Fruit fly (Drosophila melanogaster) whole organism, embryonic: Measurements from ENCODE around the gene CG17032.
A peak's percentile ranks its signal among the peaks of the same experiment; 100 is the strongest.

Source experiments
- Abd-B ChIP-seq: fragments of 200-800 bp; sonication (Bioruptor generic); optimal IDR thresholded peaks from 2 replicates; lab custom pipeline; 2018; ENCODE audit warnings: missing biosample characterization, mild to moderate bottlenecking, missing genetic modification characterization, moderate library complexity
- Atf6 ChIP-seq: fragments of 200-800 bp; sonication (Bioruptor generic); IDR thresholded peaks from 2 replicates; pipeline ENCODE4 v1.3.6; 2022; ENCODE audit warnings: missing biosample characterization, missing genetic modification characterization
- Bdp1 ChIP-seq: fragments of 200-800 bp; sonication (Bioruptor generic); optimal IDR thresholded peaks from 3 replicates; lab custom pipeline; 2016; ENCODE audit warnings: missing biosample characterization, missing genetic modification characterization
- Blimp-1 ChIP-seq: fragments of 200-800 bp; sonication (Bioruptor generic); optimal IDR thresholded peaks from 3 replicates; lab custom pipeline; 2018; ENCODE audit warnings: missing biosample characterization, missing genetic modification characterization, mild to moderate bottlenecking, moderate library complexity, missing genetic modification reagents
- CG10959 ChIP-seq: fragments of 200-800 bp; sonication (Bioruptor generic); IDR thresholded peaks from 2 replicates; pipeline ENCODE4 v1.3.6; 2022; ENCODE audit warnings: missing biosample characterization, missing genetic modification characterization
- CG12659 ChIP-seq: fragments of 200-800 bp; sonication (Bioruptor generic); optimal IDR thresholded peaks from 3 replicates; lab custom pipeline; 2017; ENCODE audit warnings: mild to moderate bottlenecking, missing biosample characterization, missing genetic modification reagents, missing genetic modification characterization
- CG13424 ChIP-seq: fragments of 200-800 bp; sonication (Bioruptor generic); optimal IDR thresholded peaks from 2 replicates; lab custom pipeline; 2019; ENCODE audit warnings: missing biosample characterization, mild to moderate bottlenecking, missing genetic modification characterization, moderate library complexity
- CG14965 ChIP-seq: fragments of 200-800 bp; sonication (Bioruptor generic); optimal IDR thresholded peaks from 2 replicates; lab custom pipeline; 2016; ENCODE audit warnings: missing biosample characterization, missing genetic modification characterization, borderline replicate concordance
- CG1602 ChIP-seq: fragments of 200-800 bp; sonication (Bioruptor generic); optimal IDR thresholded peaks from 3 replicates; lab custom pipeline; 2016; ENCODE audit warnings: missing biosample characterization, missing genetic modification characterization
- CG1603 ChIP-seq: fragments of 200-800 bp; sonication (Bioruptor generic); optimal IDR thresholded peaks from 2 replicates; lab custom pipeline; 2019; ENCODE audit warnings: missing biosample characterization, mild to moderate bottlenecking, missing genetic modification characterization, moderate library complexity
- CG16815 ChIP-seq: fragments of 200-800 bp; sonication (Bioruptor generic); optimal IDR thresholded peaks from 3 replicates; lab custom pipeline; 2017; ENCODE audit warnings: missing biosample characterization, mild to moderate bottlenecking, missing genetic modification characterization
- CG17186 ChIP-seq: fragments of 200-800 bp; sonication (Bioruptor generic); optimal IDR thresholded peaks from 3 replicates; lab custom pipeline; 2017; ENCODE audit warnings: missing biosample characterization, missing genetic modification reagents, missing genetic modification characterization
- CG17359 ChIP-seq: fragments of 200-800 bp; sonication (Bioruptor generic); optimal IDR thresholded peaks from 3 replicates; lab custom pipeline; 2018; ENCODE audit warnings: missing biosample characterization, mild to moderate bottlenecking, missing genetic modification characterization, moderate library complexity
- CG18262 ChIP-seq: fragments of 200-800 bp; optimal IDR thresholded peaks from 3 replicates; lab custom pipeline; 2019; ENCODE audit warnings: missing biosample characterization, mild to moderate bottlenecking, missing genetic modification characterization, moderate library complexity
- CG18476 ChIP-seq: fragments of 200-800 bp; sonication (Bioruptor generic); optimal IDR thresholded peaks from 2 replicates; lab custom pipeline; 2016; ENCODE audit warnings: missing biosample characterization, mild to moderate bottlenecking, missing genetic modification characterization
- CG30403 ChIP-seq: fragments of 200-800 bp; sonication (Bioruptor generic); optimal IDR thresholded peaks from 3 replicates; lab custom pipeline; 2016; ENCODE audit warnings: missing biosample characterization, missing genetic modification characterization
- CG31388 ChIP-seq: fragments of 200-800 bp; sonication (Bioruptor generic); optimal IDR thresholded peaks from 2 replicates; lab custom pipeline; 2016; ENCODE audit warnings: missing biosample characterization, missing genetic modification characterization
- CG32532 ChIP-seq: fragments of 200-800 bp; sonication (Bioruptor generic); IDR thresholded peaks from 2 replicates; pipeline ENCODE4 v1.3.6; 2022; ENCODE audit warnings: missing biosample characterization, missing genetic modification characterization
- CG43689 ChIP-seq: fragments of 200-800 bp; sonication (Bioruptor generic); IDR thresholded peaks from 2 replicates; pipeline ENCODE4 v1.3.6; 2022; ENCODE audit warnings: missing biosample characterization, missing genetic modification characterization
- CG4404 ChIP-seq: fragments of 200-800 bp; sonication (Bioruptor generic); IDR thresholded peaks from 2 replicates; pipeline ENCODE4 v1.3.6; 2022; ENCODE audit warnings: missing biosample characterization, missing genetic modification characterization
- CG4707 ChIP-seq: fragments of 200-800 bp; sonication (Bioruptor generic); optimal IDR thresholded peaks from 2 replicates; lab custom pipeline; 2018; ENCODE audit warnings: missing biosample characterization, mild to moderate bottlenecking, missing genetic modification characterization, moderate library complexity
- CG4730 ChIP-seq: fragments of 200-800 bp; sonication (Bioruptor generic); IDR thresholded peaks from 2 replicates; pipeline ENCODE4 v1.3.6; 2022; ENCODE audit warnings: missing biosample characterization, missing genetic modification characterization
- CG6175 ChIP-seq: fragments of 200-800 bp; sonication (Bioruptor generic); IDR thresholded peaks from 3 replicates; pipeline ENCODE4 v1.3.6; 2022; ENCODE audit warnings: missing biosample characterization, missing genetic modification characterization
- CG7839 ChIP-seq: fragments of 200-800 bp; sonication (Bioruptor generic); optimal IDR thresholded peaks from 3 replicates; lab custom pipeline; 2018; ENCODE audit warnings: missing biosample characterization, mild to moderate bottlenecking, missing genetic modification characterization, moderate library complexity
- CG8924 ChIP-seq: fragments of 200-800 bp; optimal IDR thresholded peaks from 3 replicates; lab custom pipeline; 2019; ENCODE audit warnings: missing biosample characterization, mild to moderate bottlenecking, missing genetic modification characterization, moderate library complexity
- H15 ChIP-seq: fragments of 200-800 bp; sonication (Bioruptor generic); IDR thresholded peaks from 3 replicates; pipeline ENCODE4 v1.3.6; 2022; ENCODE audit warnings: missing biosample characterization, missing genetic modification characterization
- HLH4C ChIP-seq: fragments of 200-800 bp; sonication (Bioruptor generic); IDR thresholded peaks from 3 replicates; pipeline ENCODE4 v1.3.6; 2022; ENCODE audit warnings: missing biosample characterization, missing genetic modification characterization; ENCODE audit not compliant: partially characterized antibody
- Hr3 ChIP-seq: fragments of 200-800 bp; sonication (Bioruptor generic); optimal IDR thresholded peaks from 3 replicates; lab custom pipeline; 2016; ENCODE audit warnings: missing biosample characterization, missing genetic modification characterization
- Lim3 ChIP-seq: fragments of 200-800 bp; sonication (Bioruptor generic); IDR thresholded peaks from 2 replicates; pipeline ENCODE4 v1.3.6; 2022; ENCODE audit warnings: missing biosample characterization, missing genetic modification characterization
- Nf-YB ChIP-seq: fragments of 200-800 bp; sonication (Bioruptor generic); optimal IDR thresholded peaks from 3 replicates; lab custom pipeline; 2019; ENCODE audit warnings: missing biosample characterization, mild to moderate bottlenecking, missing genetic modification characterization, moderate library complexity
- Oli ChIP-seq: fragments of 200-800 bp; sonication (Bioruptor generic); optimal IDR thresholded peaks from 2 replicates; lab custom pipeline; 2018; ENCODE audit warnings: missing biosample characterization, mild to moderate bottlenecking, missing genetic modification characterization, moderate library complexity
- Rfx ChIP-seq: fragments of 200-800 bp; sonication (Bioruptor generic); IDR thresholded peaks from 2 replicates; pipeline ENCODE4 v1.3.6; 2022; ENCODE audit warnings: missing biosample characterization, missing genetic modification characterization
- Sin3A ChIP-seq: fragments of >200 bp; optimal IDR thresholded peaks from 2 replicates; lab custom pipeline; 2018
- Ssrp ChIP-seq: fragments of 200-800 bp; sonication (Bioruptor generic); optimal IDR thresholded peaks from 2 replicates; lab custom pipeline; 2018; ENCODE audit warnings: missing biosample characterization, mild to moderate bottlenecking, missing genetic modification characterization, moderate library complexity
- bab2 ChIP-seq: fragments of 200-800 bp; sonication (Bioruptor generic); optimal IDR thresholded peaks from 2 replicates; lab custom pipeline; 2016; ENCODE audit warnings: missing biosample characterization, missing genetic modification characterization
- bsh ChIP-seq, 2 experiments: fragments of 200-800 bp; sonication (Bioruptor generic); optimal IDR thresholded peaks; 2 replicates each; lab custom pipeline; 2017 to 2018; ENCODE audit warnings: mild to moderate bottlenecking in 2 of 2, missing biosample characterization in 2 of 2, missing genetic modification characterization in 2 of 2, moderate library complexity in 1 of 2
- caup ChIP-seq: fragments of 200-800 bp; sonication (Bioruptor generic); optimal IDR thresholded peaks from 3 replicates; lab custom pipeline; 2017; ENCODE audit warnings: missing biosample characterization, mild to moderate bottlenecking, missing genetic modification characterization, moderate library complexity; ENCODE audit not compliant: severe bottlenecking
- fd96Cb ChIP-seq: fragments of 200-800 bp; sonication (Bioruptor generic); optimal IDR thresholded peaks from 2 replicates; lab custom pipeline; 2018; ENCODE audit warnings: missing biosample characterization, mild to moderate bottlenecking, missing genetic modification characterization, moderate library complexity
- grau ChIP-seq: fragments of 200-800 bp; optimal IDR thresholded peaks from 3 replicates; lab custom pipeline; 2019; ENCODE audit warnings: missing biosample characterization, mild to moderate bottlenecking, missing genetic modification characterization, moderate library complexity
- ind ChIP-seq: fragments of 200-800 bp; sonication (Bioruptor generic); optimal IDR thresholded peaks from 3 replicates; lab custom pipeline; 2016; ENCODE audit warnings: missing biosample characterization, missing genetic modification characterization
- klu ChIP-seq: fragments of 200-800 bp; sonication (Bioruptor generic); IDR thresholded peaks from 2 replicates; pipeline ENCODE4 v1.3.6; 2022; ENCODE audit warnings: missing biosample characterization, missing genetic modification characterization
- mam ChIP-seq: fragments of 200-800 bp; sonication (Bioruptor generic); optimal IDR thresholded peaks from 3 replicates; lab custom pipeline; 2016; ENCODE audit warnings: missing biosample characterization, missing genetic modification characterization
- nau ChIP-seq: fragments of 200-800 bp; sonication (Bioruptor generic); optimal IDR thresholded peaks from 3 replicates; lab custom pipeline; 2017; ENCODE audit warnings: missing biosample characterization, mild to moderate bottlenecking, missing genetic modification characterization, missing genetic modification reagents
- onecut ChIP-seq: fragments of 200-800 bp; sonication (Bioruptor generic); IDR thresholded peaks from 2 replicates; pipeline ENCODE4 v1.3.6; 2022; ENCODE audit warnings: missing biosample characterization, missing genetic modification characterization
- row ChIP-seq: fragments of 200-800 bp; sonication (Bioruptor generic); IDR thresholded peaks from 3 replicates; pipeline ENCODE4 v1.3.6; 2022; ENCODE audit warnings: missing biosample characterization, missing genetic modification characterization
- sc ChIP-seq, 3 experiments: fragments of >200 bp in 2 of 3; fragments of 200-800 bp in 1 of 3; sonication (Bioruptor generic) in 1 of 3; optimal IDR thresholded peaks; 2 replicates in 2 of 3; 3 replicates in 1 of 3; lab custom pipeline; 2017; ENCODE audit warnings: mild to moderate bottlenecking in 1 of 3, missing biosample characterization in 1 of 3, missing genetic modification characterization in 1 of 3, missing genetic modification reagents in 1 of 3
- stc ChIP-seq: fragments of 200-800 bp; sonication (Bioruptor generic); IDR thresholded peaks from 2 replicates; pipeline ENCODE4 v1.3.6; 2022; ENCODE audit warnings: missing biosample characterization, missing genetic modification characterization
- tin ChIP-seq: fragments of 200-800 bp; sonication (Bioruptor generic); optimal IDR thresholded peaks from 3 replicates; lab custom pipeline; 2016; ENCODE audit warnings: missing biosample characterization, missing genetic modification characterization
- wor ChIP-seq: fragments of 200-800 bp; sonication (Bioruptor generic); IDR thresholded peaks from 2 replicates; pipeline ENCODE4 v1.3.6; 2022; ENCODE audit warnings: missing biosample characterization, missing genetic modification characterization
- zen2 ChIP-seq: fragments of 200-800 bp; sonication (Bioruptor generic); IDR thresholded peaks from 3 replicates; pipeline ENCODE4 v1.3.6; 2022; ENCODE audit warnings: missing biosample characterization, missing genetic modification characterization; ENCODE audit not compliant: partially characterized antibody

CG17032 gene

dm6 chr3L:15940823-15941222 lies 17.8 kb upstream of the CG17032 start (continued):
- TF ChIP-seq CG8924 (tag; lab: Kevin White, UChicago) = peak; percentile 64
- TF ChIP-seq sc (optimal IDR thresholded peaks at IDR 0.05; lab: Kevin White, UChicago) = no peak
- peak; percentile 65 for TF ChIP-seq sc (GFP tag; optimal IDR thresholded peaks at IDR 0.05; lab: Kevin White, UChicago)
- TF ChIP-seq onecut = peak; percentile 36; the same call in 1 of the 2 replicates
- 0 out of 2 replicates have a peak, but pooled peaks have one; percentile 15 for TF ChIP-seq klu (GFP tag; lab: Robert Waterston, UW)
- peak; percentile 36; the same call in 1 of the 2 replicates for TF ChIP-seq CG4730
- TF ChIP-seq Blimp-1 (GFP tag; lab: Kevin White, UChicago) = peak; percentile 83
- TF ChIP-seq CG43689 (GFP tag; lab: Robert Waterston, UW) = no peak
- peak; percentile 6 for TF ChIP-seq caup (GFP tag; lab: Kevin White, UChicago)
- no peak for TF ChIP-seq CG16815 (GFP tag; lab: Kevin White, UChicago)
- TF ChIP-seq CG4404 (GFP tag; lab: Robert Waterston, UW) = no peak
- peak; percentile 48 for TF ChIP-seq CG31388
- TF ChIP-seq Hr3 (GFP tag; lab: Kevin White, UChicago) = peak; percentile 63
- TF ChIP-seq row (GFP tag; lab: Robert Waterston, UW) = peak; percentile 68
- peak; percentile 30 for TF ChIP-seq CG1603 (tag; lab: Kevin White, UChicago)
- peak; percentile 24; the same call in 1 of the 2 replicates for TF ChIP-seq CG32532 (GFP tag; lab: Robert Waterston, UW)
- TF ChIP-seq CG10959 = peak; percentile 32; the same call in 1 of the 2 replicates
- TF ChIP-seq CG17359 (tag; lab: Kevin White, UChicago) = peak; percentile 90
- TF ChIP-seq ind (GFP tag; lab: Kevin White, UChicago) = peak; percentile 52
- peak; percentile 40; the same call in 1 of the 2 replicates for TF ChIP-seq Atf6 (GFP tag; lab: Robert Waterston, UW)
- TF ChIP-seq CG17186 (GFP tag; lab: Kevin White, UChicago) = no peak
- peak; percentile 80 for TF ChIP-seq CG13424 (tag; lab: Kevin White, UChicago)
- peak; percentile 64 for TF ChIP-seq CG30403 (GFP tag; lab: Kevin White, UChicago)
- TF ChIP-seq CG14965 (GFP tag; lab: Kevin White, UChicago) = no peak
- TF ChIP-seq wor = peak; percentile 70
- TF ChIP-seq CG12659 (GFP tag; lab: Kevin White, UChicago) = peak; percentile 38
- peak; percentile 14 for TF ChIP-seq mam (GFP tag; lab: Kevin White, UChicago)
- peak; percentile 68 for TF ChIP-seq stc (GFP tag; lab: Robert Waterston, UW)
- TF ChIP-seq CG1602 (GFP tag; lab: Kevin White, UChicago) = peak; percentile 56
- no peak for TF ChIP-seq zen2 (GFP tag; lab: Robert Waterston, UW)
- TF ChIP-seq Abd-B (GFP tag; lab: Kevin White, UChicago) = peak; percentile 56
- TF ChIP-seq CG18262 = peak; percentile 73
- peak; percentile 70 for TF ChIP-seq tin (GFP tag; lab: Kevin White, UChicago)
- no peak for TF ChIP-seq Nf-YB
- TF ChIP-seq bab2 (GFP tag; lab: Kevin White, UChicago) = peak; percentile 33
- no peak for TF ChIP-seq Bdp1 (GFP tag; lab: Kevin White, UChicago)
- no peak for TF ChIP-seq Lim3 (GFP tag; lab: Robert Waterston, UW)
- peak; percentile 72 for TF ChIP-seq CG7839 (tag; lab: Kevin White, UChicago)
- no peak for TF ChIP-seq Sin3A
- peak; percentile 54; the same call in 1 of the 3 replicates for TF ChIP-seq H15 (GFP tag; lab: Robert Waterston, UW)
- no peak for TF ChIP-seq Rfx
- peak; percentile 44 for TF ChIP-seq CG18476 (GFP tag; lab: Kevin White, UChicago)
- TF ChIP-seq fd96Cb (tag; lab: Kevin White, UChicago) = peak; percentile 73
- peak; percentile 79 for TF ChIP-seq Oli (tag; lab: Kevin White, UChicago)
- peak; percentile 44 for TF ChIP-seq CG4707 (GFP tag; lab: Kevin White, UChicago)
- no peak for TF ChIP-seq HLH4C (GFP tag; lab: Robert Waterston, UW)
- TF ChIP-seq bsh (GFP tag; optimal IDR thresholded peaks at IDR 0.05; lab: Kevin White, UChicago) = peak in 1 of 2 experiments; percentile 80
- peak; percentile 53 for TF ChIP-seq nau (GFP tag; lab: Kevin White, UChicago)
- peak; percentile 65 for TF ChIP-seq grau (tag; lab: Kevin White, UChicago)
- TF ChIP-seq CG6175 = no peak
- no peak for TF ChIP-seq Ssrp
